Fruit fly (Drosophila melanogaster) whole organism, pupa: ENCODE measurements around the gene CD98hc.

ENCODE experiments used
- CG10348 ChIP-seq: fragments of 200-800 bp; sonication (Bioruptor generic); IDR thresholded peaks from 2 replicates; pipeline ENCODE4 v1.3.6; 2022; ENCODE audit warnings: missing biosample characterization, missing genetic modification characterization
- CG13204 ChIP-seq: fragments of 200-800 bp; sonication (Bioruptor generic); optimal IDR thresholded peaks from 2 replicates; lab custom pipeline; 2018; ENCODE audit warnings: missing biosample characterization, mild to moderate bottlenecking, missing genetic modification characterization, moderate library complexity
- CG17806 ChIP-seq: fragments of 200-800 bp; sonication (Bioruptor generic); optimal IDR thresholded peaks from 2 replicates; lab custom pipeline; 2018; ENCODE audit warnings: missing biosample characterization, mild to moderate bottlenecking, missing genetic modification characterization, moderate library complexity
- CG32121 ChIP-seq: fragments of 200-800 bp; sonication (Bioruptor generic); IDR thresholded peaks from 2 replicates; pipeline ENCODE4 v1.3.6; 2022; ENCODE audit warnings: missing biosample characterization, missing genetic modification characterization
- CG4496 ChIP-seq: fragments of 200-800 bp; sonication (Bioruptor generic); IDR thresholded peaks from 3 replicates; pipeline ENCODE4 v1.3.6; 2022; ENCODE audit warnings: missing biosample characterization, missing genetic modification characterization
- CG8159 ChIP-seq: fragments of 200-800 bp; sonication (Bioruptor generic); optimal IDR thresholded peaks from 3 replicates; lab custom pipeline; 2018; ENCODE audit warnings: missing biosample characterization, mild to moderate bottlenecking, missing genetic modification characterization, moderate library complexity
- CG8301 ChIP-seq: fragments of 200-800 bp; sonication (Bioruptor generic); optimal IDR thresholded peaks from 2 replicates; lab custom pipeline; 2018; ENCODE audit warnings: missing biosample characterization, mild to moderate bottlenecking, missing genetic modification characterization
- CG9948 ChIP-seq: fragments of 200-800 bp; sonication (Bioruptor generic); optimal IDR thresholded peaks from 2 replicates; lab custom pipeline; 2018; ENCODE audit warnings: missing biosample characterization, mild to moderate bottlenecking, missing genetic modification characterization, moderate library complexity
- D1 ChIP-seq: fragments of 200-800 bp; sonication (Bioruptor generic); optimal IDR thresholded peaks from 2 replicates; lab custom pipeline; 2018; ENCODE audit warnings: missing biosample characterization, mild to moderate bottlenecking, missing genetic modification characterization, moderate library complexity
- EcR ChIP-seq: fragments of 200-800 bp; sonication (Bioruptor generic); optimal IDR thresholded peaks from 3 replicates; lab custom pipeline; 2019; ENCODE audit warnings: missing biosample characterization, missing genetic modification characterization, mild to moderate bottlenecking, moderate library complexity, missing genetic modification reagents
- Ets98B ChIP-seq: fragments of 200-800 bp; sonication (Bioruptor generic); IDR thresholded peaks from 2 replicates; pipeline ENCODE4 v1.3.6; 2022; ENCODE audit warnings: missing biosample characterization, missing genetic modification characterization
- Pif1A ChIP-seq: fragments of 200-800 bp; sonication (Bioruptor generic); optimal IDR thresholded peaks from 3 replicates; lab custom pipeline; 2016; ENCODE audit warnings: missing biosample characterization, missing genetic modification characterization
- Pif1B ChIP-seq: fragments of 200-800 bp; sonication (Bioruptor generic); optimal IDR thresholded peaks from 3 replicates; lab custom pipeline; 2016; ENCODE audit warnings: missing biosample characterization, missing genetic modification characterization
- fd96Ca ChIP-seq: fragments of 200-800 bp; sonication (Bioruptor generic); IDR thresholded peaks from 3 replicates; pipeline ENCODE4 v1.3.6; 2022; ENCODE audit warnings: missing biosample characterization, missing genetic modification characterization
- gl ChIP-seq: fragments of 200-800 bp; sonication (Bioruptor generic); optimal IDR thresholded peaks from 2 replicates; lab custom pipeline; 2018; ENCODE audit warnings: missing biosample characterization, mild to moderate bottlenecking, missing genetic modification characterization
- rn ChIP-seq: fragments of 200-800 bp; sonication (Bioruptor generic); IDR thresholded peaks from 2 replicates; pipeline ENCODE4 v1.3.6; 2022; ENCODE audit warnings: missing biosample characterization, missing genetic modification characterization

CD98hc gene

dm6 chr3R:7926354-7926753 is 51.9 kb downstream of the CD98hc start:
- TF ChIP-seq CG8159, result no peak
- no peak for TF ChIP-seq D1 (tag; lab: Kevin White, UChicago)
- TF ChIP-seq CG4496 (GFP tag; lab: Robert Waterston, UW), result no peak
- TF ChIP-seq Pif1A (GFP tag; lab: Kevin White, UChicago), result no peak
- TF ChIP-seq CG32121 (GFP tag; lab: Robert Waterston, UW), result no peak
- no peak for TF ChIP-seq Ets98B (GFP tag; lab: Robert Waterston, UW)
- no peak for TF ChIP-seq CG13204 (GFP tag; lab: Kevin White, UChicago)
- no peak for TF ChIP-seq EcR
- TF ChIP-seq CG9948 (tag; lab: Kevin White, UChicago), result no peak
- TF ChIP-seq Pif1B (GFP tag; lab: Kevin White, UChicago), result no peak
- TF ChIP-seq CG17806 (tag; lab: Kevin White, UChicago), result no peak
- no peak for TF ChIP-seq CG8301
- TF ChIP-seq rn, result no peak
- TF ChIP-seq gl, result no peak
- TF ChIP-seq CG10348 (GFP tag; lab: Robert Waterston, UW), result no peak
- no peak for TF ChIP-seq fd96Ca (GFP tag; lab: Robert Waterston, UW)
